Worm (Caenorhabditis elegans) whole organism, young adult: Measurements from ENCODE around the gene vps-54.

Experiments used
- ama-1 ChIP-seq, 3 experiments: fragments of 150-350 bp in 1 of 3; sonication (generic microtip) in 2 of 3; optimal IDR thresholded peaks; 2 replicates each; lab custom pipeline; 2014 to 2018; ENCODE audit warnings: missing biosample characterization in 2 of 3, missing genetic modification characterization in 2 of 3, missing genetic modification reagents in 2 of 3
- attf-3 ChIP-seq: fragments of 200-800 bp; sonication (Bioruptor generic); conservative IDR thresholded peaks from 2 replicates; pipeline ENCODE4 v1.3.6; 2022; ENCODE audit warnings: missing genetic modification reagents, missing genetic modification characterization, missing compliant biosample characterization
- ceh-91 ChIP-seq: fragments of 200-800 bp; sonication (Bioruptor generic); IDR thresholded peaks from 2 replicates; pipeline ENCODE4 v1.3.6; 2022; ENCODE audit warnings: missing genetic modification reagents, missing genetic modification characterization, missing compliant biosample characterization
- let-526 ChIP-seq: fragments of 200-800 bp; sonication (Bioruptor generic); IDR thresholded peaks from 2 replicates; pipeline ENCODE4 v1.3.6; 2022; ENCODE audit warnings: missing genetic modification reagents, missing genetic modification characterization, missing compliant biosample characterization
- pha-4 ChIP-seq: fragments of 150-350 bp; sonication (generic microtip); optimal IDR thresholded peaks from 2 replicates; lab custom pipeline; 2014; ENCODE audit warnings: missing biosample characterization, missing genetic modification reagents, missing genetic modification characterization
- snpc-4 ChIP-seq, 5 experiments: fragments of 150-350 bp in 1 of 5; sonication (generic microtip) in 4 of 5; optimal IDR thresholded peaks; 2 replicates each; lab custom pipeline; 2014 to 2018; ENCODE audit warnings: missing genetic modification characterization in 5 of 5, missing biosample characterization in 3 of 5, antibody characterized with exemption in 2 of 5, mild to moderate bottlenecking in 2 of 5, missing compliant biosample characterization in 2 of 5, missing genotype in 2 of 5, moderate library complexity in 2 of 5, missing genetic modification reagents in 1 of 5
- somi-1 ChIP-seq: fragments of 200-800 bp; sonication (Bioruptor generic); optimal IDR thresholded peaks from 2 replicates; lab custom pipeline; 2018; ENCODE audit warnings: mild to moderate bottlenecking, missing genetic modification characterization, missing compliant biosample characterization

ce11 chrV:10535325-10535724, 40.9 kb downstream of the vps-54 start:
- TF ChIP-seq attf-3, result no peak
- no peak for TF ChIP-seq ceh-91 (GFP tag; lab: Robert Waterston, UW)
- no peak for TF ChIP-seq snpc-4 (GFP tag; optimal IDR thresholded peaks at IDR 0.05; lab: Kevin White, UChicago)
- no peak for TF ChIP-seq snpc-4 (tag; optimal IDR thresholded peaks at IDR 0.05; lab: Kevin White, UChicago)
- TF ChIP-seq pha-4 (tag; lab: Kevin White, UChicago), result no peak
- no peak for TF ChIP-seq let-526 (GFP tag; lab: Robert Waterston, UW)
- TF ChIP-seq somi-1 (GFP tag; lab: Kevin White, UChicago), result no peak
- peak; percentile 19 for TF ChIP-seq ama-1 (optimal IDR thresholded peaks at IDR 0.05; lab: Kevin White, UChicago)
- no peak for TF ChIP-seq ama-1 (GFP tag; optimal IDR thresholded peaks at IDR 0.05; lab: Kevin White, UChicago)
